Fruit fly (Drosophila melanogaster) whole organism, embryonic: ENCODE measurements around the gene CG10068.

Experiments used
- BEAF-32 ChIP-seq: fragments of 200-800 bp; sonication (Bioruptor generic); optimal IDR thresholded peaks from 3 replicates; lab custom pipeline; 2017; ENCODE audit warnings: missing biosample characterization, missing genetic modification characterization, mild to moderate bottlenecking, moderate library complexity, missing genetic modification reagents
- CG10366 ChIP-seq: fragments of 200-800 bp; sonication (Bioruptor generic); IDR thresholded peaks from 2 replicates; pipeline ENCODE4 v1.3.6; 2022; ENCODE audit warnings: missing biosample characterization, missing genetic modification characterization
- CG11085 ChIP-seq: fragments of 200-800 bp; sonication (Bioruptor generic); IDR thresholded peaks from 2 replicates; pipeline ENCODE4 v1.3.6; 2022; ENCODE audit warnings: missing biosample characterization, missing genetic modification characterization
- CG14014 ChIP-seq: fragments of 200-800 bp; sonication (Bioruptor generic); IDR thresholded peaks from 2 replicates; pipeline ENCODE4 v1.3.6; 2022; ENCODE audit warnings: missing biosample characterization, missing genetic modification characterization
- CG2120 ChIP-seq: fragments of 200-800 bp; sonication (Bioruptor generic); optimal IDR thresholded peaks from 3 replicates; lab custom pipeline; 2016; ENCODE audit warnings: missing biosample characterization, missing genetic modification characterization
- CG30403 ChIP-seq: fragments of 200-800 bp; sonication (Bioruptor generic); optimal IDR thresholded peaks from 3 replicates; lab custom pipeline; 2016; ENCODE audit warnings: missing biosample characterization, missing genetic modification characterization
- CG30431 ChIP-seq: fragments of 200-800 bp; sonication (Bioruptor generic); optimal IDR thresholded peaks from 2 replicates; lab custom pipeline; 2017; ENCODE audit warnings: missing biosample characterization, missing genetic modification characterization
- CG32532 ChIP-seq: fragments of 200-800 bp; sonication (Bioruptor generic); IDR thresholded peaks from 2 replicates; pipeline ENCODE4 v1.3.6; 2022; ENCODE audit warnings: missing biosample characterization, missing genetic modification characterization
- CG33213 ChIP-seq: fragments of 200-800 bp; sonication (Bioruptor generic); optimal IDR thresholded peaks from 3 replicates; lab custom pipeline; 2016; ENCODE audit warnings: missing biosample characterization, missing genetic modification characterization
- CG4360 ChIP-seq: fragments of 200-800 bp; sonication (Bioruptor generic); IDR thresholded peaks from 2 replicates; pipeline ENCODE4 v1.3.6; 2022; ENCODE audit warnings: missing biosample characterization, missing genetic modification characterization
- CG4404 ChIP-seq: fragments of 200-800 bp; sonication (Bioruptor generic); IDR thresholded peaks from 2 replicates; pipeline ENCODE4 v1.3.6; 2022; ENCODE audit warnings: missing biosample characterization, missing genetic modification characterization
- CG6254 ChIP-seq: fragments of 200-800 bp; sonication (Bioruptor generic); optimal IDR thresholded peaks from 3 replicates; lab custom pipeline; 2017; ENCODE audit warnings: mild to moderate bottlenecking, missing biosample characterization, missing genetic modification reagents, missing genetic modification characterization
- CG8089 ChIP-seq: fragments of 200-800 bp; sonication (Bioruptor generic); optimal IDR thresholded peaks from 3 replicates; lab custom pipeline; 2016; ENCODE audit warnings: missing biosample characterization, missing genetic modification characterization
- CG8388 ChIP-seq: fragments of 200-800 bp; sonication (Bioruptor generic); optimal IDR thresholded peaks from 2 replicates; lab custom pipeline; 2019; ENCODE audit warnings: missing biosample characterization, mild to moderate bottlenecking, missing genetic modification characterization, moderate library complexity
- CG9817 ChIP-seq: fragments of 200-800 bp; sonication (Bioruptor generic); optimal IDR thresholded peaks from 2 replicates; lab custom pipeline; 2018; ENCODE audit warnings: missing biosample characterization, mild to moderate bottlenecking, missing genetic modification characterization, moderate library complexity
- CoRest ChIP-seq: fragments of 200-800 bp; sonication (Bioruptor generic); optimal IDR thresholded peaks from 3 replicates; lab custom pipeline; 2018; ENCODE audit warnings: missing biosample characterization, mild to moderate bottlenecking, missing genetic modification characterization, moderate library complexity
- D ChIP-seq, 2 experiments: fragments of 200-800 bp in 1 of 2; fragments of >200 bp in 1 of 2; sonication (Bioruptor generic) in 1 of 2; optimal IDR thresholded peaks; 2 replicates in 1 of 2; 3 replicates in 1 of 2; lab custom pipeline; 2017; ENCODE audit warnings: mild to moderate bottlenecking in 1 of 2, missing biosample characterization in 1 of 2, missing genetic modification characterization in 1 of 2, missing genetic modification reagents in 1 of 2
- D19A ChIP-seq: fragments of 200-800 bp; optimal IDR thresholded peaks from 3 replicates; lab custom pipeline; 2019; ENCODE audit warnings: missing biosample characterization, mild to moderate bottlenecking, missing genetic modification characterization, moderate library complexity
- Doc3 ChIP-seq: fragments of 200-800 bp; sonication (Bioruptor generic); IDR thresholded peaks from 3 replicates; pipeline ENCODE4 v1.3.6; 2022; ENCODE audit warnings: missing biosample characterization, missing genetic modification characterization; ENCODE audit not compliant: partially characterized antibody
- ERR ChIP-seq: fragments of 200-800 bp; sonication (Bioruptor generic); optimal IDR thresholded peaks from 2 replicates; lab custom pipeline; 2016; ENCODE audit warnings: missing biosample characterization, missing genetic modification characterization
- Ets97D ChIP-seq: fragments of 200-800 bp; sonication (Bioruptor generic); optimal IDR thresholded peaks from 3 replicates; lab custom pipeline; 2016; ENCODE audit warnings: missing biosample characterization, missing genetic modification characterization
- Gug ChIP-seq: fragments of 200-800 bp; sonication (Bioruptor generic); IDR thresholded peaks from 4 replicates; pipeline ENCODE4 v1.3.6; 2022; ENCODE audit warnings: missing biosample characterization, missing genetic modification characterization
- H2.0 ChIP-seq: fragments of 200-800 bp; sonication (Bioruptor generic); IDR thresholded peaks from 2 replicates; pipeline ENCODE4 v1.3.6; 2022; ENCODE audit warnings: missing biosample characterization, missing genetic modification characterization
- HmgZ ChIP-seq: fragments of 200-800 bp; sonication (Bioruptor generic); optimal IDR thresholded peaks from 2 replicates; lab custom pipeline; 2018; ENCODE audit warnings: missing biosample characterization, mild to moderate bottlenecking, missing genetic modification characterization
- Ptx1 ChIP-seq: fragments of 200-800 bp; sonication (Bioruptor generic); IDR thresholded peaks from 2 replicates; pipeline ENCODE4 v1.3.6; 2022; ENCODE audit warnings: missing biosample characterization, missing genetic modification characterization
- Sry-δ ChIP-seq: fragments of 200-800 bp; sonication (Bioruptor generic); optimal IDR thresholded peaks from 2 replicates; lab custom pipeline; 2016; ENCODE audit warnings: missing biosample characterization, missing genetic modification characterization
- Stat92E ChIP-seq, 3 experiments: fragments of >200 bp in 2 of 3; fragments of 200-800 bp in 1 of 3; sonication (Bioruptor generic) in 1 of 3; optimal IDR thresholded peaks; 2 replicates each; lab custom pipeline; 2017 to 2019; ENCODE audit warnings: missing biosample characterization in 3 of 3, missing genetic modification characterization in 3 of 3, mild to moderate bottlenecking in 1 of 3, moderate library complexity in 1 of 3
- amos ChIP-seq: fragments of 200-800 bp; sonication (Bioruptor generic); IDR thresholded peaks from 2 replicates; pipeline ENCODE4 v1.3.6; 2022; ENCODE audit warnings: missing biosample characterization, missing genetic modification characterization; ENCODE audit not compliant: partially characterized antibody
- ap ChIP-seq: fragments of 200-800 bp; sonication (Bioruptor generic); IDR thresholded peaks from 2 replicates; pipeline ENCODE4 v1.3.6; 2022; ENCODE audit warnings: missing biosample characterization, missing genetic modification characterization
- cg ChIP-seq: fragments of 200-800 bp; sonication (Bioruptor generic); optimal IDR thresholded peaks from 3 replicates; lab custom pipeline; 2019; ENCODE audit warnings: missing biosample characterization, mild to moderate bottlenecking, missing genetic modification characterization, moderate library complexity
- chm ChIP-seq: fragments of 200-800 bp; sonication (Bioruptor generic); IDR thresholded peaks from 2 replicates; pipeline ENCODE4 v1.3.6; 2022; ENCODE audit warnings: missing biosample characterization, missing genetic modification characterization
- dmrt11E ChIP-seq: fragments of 200-800 bp; sonication (Bioruptor generic); optimal IDR thresholded peaks from 3 replicates; lab custom pipeline; 2018; ENCODE audit warnings: missing biosample characterization, mild to moderate bottlenecking, missing genetic modification characterization, moderate library complexity
- dpn ChIP-seq, 2 experiments: fragments of 200-800 bp; sonication (Bioruptor generic); optimal IDR thresholded peaks; 3 replicates each; lab custom pipeline; 2016; ENCODE audit warnings: missing biosample characterization in 2 of 2, missing genetic modification characterization in 2 of 2
- grau ChIP-seq: fragments of 200-800 bp; optimal IDR thresholded peaks from 3 replicates; lab custom pipeline; 2019; ENCODE audit warnings: missing biosample characterization, mild to moderate bottlenecking, missing genetic modification characterization, moderate library complexity
- ham ChIP-seq: fragments of 200-800 bp; sonication (Bioruptor generic); IDR thresholded peaks from 2 replicates; pipeline ENCODE4 v1.3.6; 2022; ENCODE audit warnings: missing biosample characterization, missing genetic modification characterization
- hbn ChIP-seq: fragments of 200-800 bp; sonication (Bioruptor generic); IDR thresholded peaks from 2 replicates; pipeline ENCODE4 v1.3.6; 2022; ENCODE audit warnings: missing biosample characterization, missing genetic modification characterization; ENCODE audit not compliant: partially characterized antibody
- her ChIP-seq: fragments of 200-800 bp; sonication (Bioruptor generic); optimal IDR thresholded peaks from 2 replicates; lab custom pipeline; 2016; ENCODE audit warnings: missing biosample characterization, missing genetic modification characterization
- lilli ChIP-seq: fragments of 200-800 bp; sonication (Bioruptor generic); optimal IDR thresholded peaks from 3 replicates; lab custom pipeline; 2016; ENCODE audit warnings: missing biosample characterization, missing genetic modification characterization
- luna ChIP-seq: fragments of 200-800 bp; sonication (Bioruptor generic); optimal IDR thresholded peaks from 2 replicates; lab custom pipeline; 2016; ENCODE audit warnings: missing biosample characterization, missing genetic modification characterization
- nmo ChIP-seq: fragments of 200-800 bp; sonication (Bioruptor generic); optimal IDR thresholded peaks from 2 replicates; lab custom pipeline; 2018; ENCODE audit warnings: missing biosample characterization, mild to moderate bottlenecking, missing genetic modification characterization, moderate library complexity
- phol ChIP-seq: fragments of 200-800 bp; sonication (Bioruptor generic); optimal IDR thresholded peaks from 3 replicates; lab custom pipeline; 2018; ENCODE audit warnings: missing biosample characterization, mild to moderate bottlenecking, missing genetic modification characterization, moderate library complexity
- prd ChIP-seq, 3 experiments: fragments of >200 bp in 2 of 3; fragments of 200-800 bp in 1 of 3; sonication (Bioruptor generic) in 1 of 3; optimal IDR thresholded peaks in 2 of 3; IDR thresholded peaks in 1 of 3; 2 replicates in 2 of 3; 3 replicates in 1 of 3; pipeline versions ENCODE4 v1.3.6 to Lab custom; 2017 to 2022; ENCODE audit warnings: missing biosample characterization in 1 of 3, missing genetic modification characterization in 1 of 3
- row ChIP-seq: fragments of 200-800 bp; sonication (Bioruptor generic); IDR thresholded peaks from 3 replicates; pipeline ENCODE4 v1.3.6; 2022; ENCODE audit warnings: missing biosample characterization, missing genetic modification characterization
- sens ChIP-seq: fragments of 200-800 bp; sonication (Bioruptor generic); peaks from one replicate; lab custom pipeline; 2016; ENCODE audit warnings: missing biosample characterization, missing genetic modification characterization
- sisA ChIP-seq: fragments of 200-800 bp; sonication (Bioruptor generic); IDR thresholded peaks from 2 replicates; pipeline ENCODE4 v1.3.6; 2022; ENCODE audit warnings: missing biosample characterization, missing genetic modification characterization
- sug ChIP-seq: fragments of 200-800 bp; optimal IDR thresholded peaks from 2 replicates; lab custom pipeline; 2019; ENCODE audit warnings: missing biosample characterization, mild to moderate bottlenecking, missing genetic modification characterization, moderate library complexity
- trh ChIP-seq: fragments of 200-800 bp; sonication (Bioruptor generic); optimal IDR thresholded peaks from 2 replicates; lab custom pipeline; 2016; ENCODE audit warnings: missing biosample characterization, missing genetic modification characterization
- ttk ChIP-seq: fragments of 200-800 bp; sonication (Bioruptor generic); IDR thresholded peaks from 2 replicates; pipeline ENCODE4 v2.1.2; 2022; ENCODE audit warnings: missing biosample characterization, missing genetic modification characterization
- unc-4 ChIP-seq: fragments of 200-800 bp; sonication (Bioruptor generic); IDR thresholded peaks from 2 replicates; pipeline ENCODE4 v1.3.6; 2022; ENCODE audit warnings: missing biosample characterization, missing genetic modification characterization; ENCODE audit not compliant: partially characterized antibody
- unpg ChIP-seq: fragments of 200-800 bp; sonication (Bioruptor generic); optimal IDR thresholded peaks from 3 replicates; lab custom pipeline; 2018; ENCODE audit warnings: missing biosample characterization, mild to moderate bottlenecking, missing genetic modification characterization, moderate library complexity

CG10068 gene

dm6 chr3R:7093592-7093991, 34.2 kb downstream of the CG10068 start (continued):
- TF ChIP-seq chm (GFP tag; lab: Robert Waterston, UW) (no peak; the same call in 1 of the 2 replicates), Doc3 (no peak), CG8388 (GFP tag; lab: Kevin White, UChicago) (peak; percentile 99), Gug (GFP tag; lab: Robert Waterston, UW) (peak; percentile 22; the same call in 1 of the 4 replicates), Ets97D (GFP tag; lab: Kevin White, UChicago) (peak; percentile 7), cg (GFP tag; lab: Kevin White, UChicago) (no peak), ap (GFP tag; lab: Robert Waterston, UW) (no peak), CG8089 (GFP tag; lab: Kevin White, UChicago) (no peak), CG6254 (peak; percentile 10), CG4360 (GFP tag; lab: Robert Waterston, UW) (no peak), dmrt11E (tag; lab: Kevin White, UChicago) (peak; percentile 18), CoRest (tag; lab: Kevin White, UChicago) (peak; percentile 35), D (optimal IDR thresholded peaks at IDR 0.05; lab: Kevin White, UChicago) (no peak), D (GFP tag; optimal IDR thresholded peaks at IDR 0.05; lab: Kevin White, UChicago) (no peak), BEAF-32 (GFP tag; lab: Kevin White, UChicago) (peak; percentile 52), her (GFP tag; lab: Kevin White, UChicago) (no peak), lilli (peak; percentile 53), CG10366 (GFP tag; lab: Robert Waterston, UW) (peak; percentile 16; the same call in 1 of the 2 replicates), phol (tag; lab: Kevin White, UChicago) (peak; percentile 22), unc-4 (GFP tag; lab: Robert Waterston, UW) (0 out of 2 replicates have a peak, but pooled peaks have one; percentile 14), prd (optimal IDR thresholded peaks at IDR 0.05; lab: Kevin White, UChicago) (no peak), prd (GFP tag; IDR thresholded peaks at IDR 0.05; lab: Robert Waterston, UW) (no peak), unpg (GFP tag; lab: Kevin White, UChicago) (peak; percentile 8), CG11085 (GFP tag; lab: Robert Waterston, UW) (no peak), Ptx1 (GFP tag; lab: Robert Waterston, UW) (peak; percentile 14; the same call in 1 of the 2 replicates), sug (tag; lab: Kevin White, UChicago) (no peak), CG32532 (peak; percentile 60), trh (GFP tag; lab: Kevin White, UChicago) (no peak), Stat92E (GFP tag; optimal IDR thresholded peaks at IDR 0.05; lab: Kevin White, UChicago) (no peak), sens (GFP tag; lab: Kevin White, UChicago) (peak; percentile 80), D19A (tag; lab: Kevin White, UChicago) (no peak), dpn (GFP tag; optimal IDR thresholded peaks at IDR 0.05; lab: Kevin White, UChicago) (peak in 1 of 2 experiments; percentile 10), CG30431 (GFP tag; lab: Kevin White, UChicago) (no peak), sisA (GFP tag; lab: Robert Waterston, UW) (0 out of 2 replicates have a peak, but pooled peaks have one; percentile 12), amos (peak; percentile 37; the same call in 1 of the 2 replicates), ham (GFP tag; lab: Robert Waterston, UW) (no peak), CG30403 (peak; percentile 25), hbn (GFP tag; lab: Robert Waterston, UW) (no peak), CG33213 (no peak), ERR (GFP tag; lab: Kevin White, UChicago) (no peak), Sry-δ (GFP tag; lab: Kevin White, UChicago) (peak; percentile 60), CG2120 (GFP tag; lab: Kevin White, UChicago) (peak; percentile 37), CG9817 (tag; lab: Kevin White, UChicago) (peak; percentile 17), H2.0 (GFP tag; lab: Robert Waterston, UW) (no peak), row (peak; percentile 91), ttk (no peak), luna (GFP tag; lab: Kevin White, UChicago) (no peak), CG14014 (GFP tag; lab: Robert Waterston, UW) (peak; percentile 26; the same call in 1 of the 2 replicates), CG4404 (GFP tag; lab: Robert Waterston, UW) (no peak), grau (tag; lab: Kevin White, UChicago) (peak; percentile 31), nmo (GFP tag; lab: Kevin White, UChicago) (peak; percentile 32), HmgZ (peak; percentile 14)
